Worm (Caenorhabditis elegans) whole organism, young adult: ENCODE measurements around the gene srlf-12.

Source experiments
- B0019.2 ChIP-seq: fragments of 200-800 bp; sonication (Bioruptor generic); conservative IDR thresholded peaks from 2 replicates; pipeline ENCODE4 v1.3.6; 2022; ENCODE audit warnings: missing genetic modification reagents, missing genetic modification characterization, missing compliant biosample characterization
- B0035.1 ChIP-seq: sonication (generic microtip); optimal IDR thresholded peaks from 2 replicates; lab custom pipeline; 2016; ENCODE audit warnings: missing genetic modification characterization, mild to moderate bottlenecking, missing compliant biosample characterization, missing genotype, missing genetic modification reagents
- C17E4.6 ChIP-seq: fragments of 200-800 bp; sonication (Bioruptor generic); IDR thresholded peaks from 2 replicates; pipeline ENCODE4 v1.3.6; 2022; ENCODE audit warnings: missing genetic modification reagents, missing genetic modification characterization, missing compliant biosample characterization
- F49E8.2 ChIP-seq: sonication (generic microtip); optimal IDR thresholded peaks from 3 replicates; lab custom pipeline; 2017; ENCODE audit warnings: missing genetic modification characterization, mild to moderate bottlenecking, missing compliant biosample characterization, antibody characterized with exemption, moderate library complexity; ENCODE audit not compliant: insufficient read depth
- K11D2.4 ChIP-seq: fragments of 200-800 bp; sonication (Bioruptor generic); IDR thresholded peaks from 2 replicates; pipeline ENCODE4 v1.3.6; 2022; ENCODE audit warnings: missing genetic modification reagents, missing genetic modification characterization, missing compliant biosample characterization
- K12H6.12 ChIP-seq: fragments of 200-800 bp; sonication (Bioruptor generic); optimal IDR thresholded peaks from 2 replicates; lab custom pipeline; 2018; ENCODE audit warnings: mild to moderate bottlenecking, missing genetic modification characterization, missing compliant biosample characterization
- Y56A3A.18 ChIP-seq: fragments of 200-800 bp; sonication (Bioruptor generic); IDR thresholded peaks from 2 replicates; pipeline ENCODE4 v1.3.6; 2022; ENCODE audit warnings: missing genetic modification reagents, missing genetic modification characterization, missing compliant biosample characterization
- Y95B8A.8 ChIP-seq: fragments of 200-800 bp; sonication (Bioruptor generic); IDR thresholded peaks from 2 replicates; pipeline ENCODE4 v1.3.6; 2022; ENCODE audit warnings: missing genetic modification reagents, missing genetic modification characterization, missing compliant biosample characterization
- ZK185.1 ChIP-seq: sonication (generic microtip); optimal IDR thresholded peaks from 2 replicates; lab custom pipeline; 2016; ENCODE audit warnings: mild to moderate bottlenecking, missing genetic modification characterization, missing compliant biosample characterization; ENCODE audit not compliant: poor library complexity, severe bottlenecking
- akir-1 ChIP-seq: fragments of 200-800 bp; sonication (Bioruptor generic); optimal IDR thresholded peaks from 2 replicates; lab custom pipeline; 2018; ENCODE audit warnings: mild to moderate bottlenecking, missing genetic modification characterization, moderate library complexity, missing compliant biosample characterization
- ceh-100 ChIP-seq: fragments of 200-800 bp; sonication (Bioruptor generic); IDR thresholded peaks from 2 replicates; pipeline ENCODE4 v1.3.6; 2022; ENCODE audit warnings: missing genetic modification reagents, missing genetic modification characterization, missing compliant biosample characterization
- ceh-27 ChIP-seq: fragments of 200-800 bp; sonication (Bioruptor generic); optimal IDR thresholded peaks from 2 replicates; lab custom pipeline; 2018; ENCODE audit warnings: mild to moderate bottlenecking, missing genetic modification characterization, moderate library complexity, missing compliant biosample characterization
- ceh-91 ChIP-seq: fragments of 200-800 bp; sonication (Bioruptor generic); IDR thresholded peaks from 2 replicates; pipeline ENCODE4 v1.3.6; 2022; ENCODE audit warnings: missing genetic modification reagents, missing genetic modification characterization, missing compliant biosample characterization
- dox-1 ChIP-seq: fragments of 200-800 bp; sonication (Bioruptor generic); IDR thresholded peaks from 2 replicates; pipeline ENCODE4 v1.3.6; 2022; ENCODE audit warnings: missing genetic modification reagents, missing genetic modification characterization, missing compliant biosample characterization
- dpl-1 ChIP-seq: fragments of 150-350 bp; optimal IDR thresholded peaks from 2 replicates; lab custom pipeline; 2014; ENCODE audit warnings: missing biosample characterization, missing genetic modification reagents, missing genetic modification characterization
- egrh-3 ChIP-seq: fragments of 200-800 bp; sonication (Bioruptor generic); IDR thresholded peaks from 2 replicates; pipeline ENCODE4 v1.3.6; 2022; ENCODE audit warnings: missing genetic modification reagents, missing genetic modification characterization, missing compliant biosample characterization
- ets-4 ChIP-seq: fragments of 200-800 bp; sonication (Bioruptor generic); optimal IDR thresholded peaks from 2 replicates; lab custom pipeline; 2018; ENCODE audit warnings: mild to moderate bottlenecking, missing genetic modification characterization, missing compliant biosample characterization
- fkh-3 ChIP-seq: sonication (generic microtip); optimal IDR thresholded peaks from 2 replicates; lab custom pipeline; 2016; ENCODE audit warnings: mild to moderate bottlenecking, missing genetic modification characterization, missing compliant biosample characterization
- him-1 ChIP-seq: sonication (generic microtip); optimal IDR thresholded peaks from 2 replicates; lab custom pipeline; 2016; ENCODE audit warnings: missing genotype, missing genetic modification reagents, missing genetic modification characterization, missing compliant biosample characterization
- hrde-1 ChIP-seq: sonication (generic microtip); optimal IDR thresholded peaks from 2 replicates; lab custom pipeline; 2016; ENCODE audit warnings: missing genetic modification characterization, mild to moderate bottlenecking, missing compliant biosample characterization, moderate library complexity, missing genotype, missing genetic modification reagents, borderline replicate concordance
- hsf-1 ChIP-seq: fragments of 200-800 bp; sonication (Bioruptor generic); IDR thresholded peaks from 2 replicates; pipeline ENCODE4 v1.3.6; 2022; ENCODE audit warnings: missing genetic modification reagents, missing genetic modification characterization, missing compliant biosample characterization
- lin-26 ChIP-seq: fragments of 200-800 bp; sonication (Bioruptor generic); IDR thresholded peaks from 2 replicates; pipeline ENCODE4 v1.3.6; 2022; ENCODE audit warnings: missing genetic modification reagents, missing genetic modification characterization, missing compliant biosample characterization
- lir-1 ChIP-seq: fragments of 200-800 bp; sonication (Bioruptor generic); conservative IDR thresholded peaks from 2 replicates; pipeline ENCODE4 v1.3.6; 2022; ENCODE audit warnings: missing genetic modification reagents, missing genetic modification characterization, missing compliant biosample characterization
- mes-4 ChIP-seq: sonication (generic microtip); optimal IDR thresholded peaks from 2 replicates; lab custom pipeline; 2016; ENCODE audit warnings: missing genotype, missing genetic modification characterization, missing compliant biosample characterization
- nfya-2 ChIP-seq: fragments of 200-800 bp; sonication (Bioruptor generic); IDR thresholded peaks from 2 replicates; pipeline ENCODE4 v1.3.6; 2022; ENCODE audit warnings: missing genetic modification reagents, missing genetic modification characterization, missing compliant biosample characterization
- nfyb-1 ChIP-seq: fragments of 200-800 bp; sonication (Bioruptor generic); IDR thresholded peaks from 2 replicates; pipeline ENCODE4 v1.3.6; 2022; ENCODE audit warnings: missing genetic modification reagents, missing genetic modification characterization, missing compliant biosample characterization
- nhr-120 ChIP-seq: fragments of 200-800 bp; sonication (Bioruptor generic); IDR thresholded peaks from 2 replicates; pipeline ENCODE4 v1.3.6; 2022; ENCODE audit warnings: missing genetic modification characterization, missing compliant biosample characterization
- nhr-80 ChIP-seq: sonication (generic microtip); optimal IDR thresholded peaks from 2 replicates; lab custom pipeline; 2016; ENCODE audit warnings: missing genetic modification characterization, missing compliant biosample characterization
- pbrm-1 ChIP-seq: fragments of 200-800 bp; sonication (Bioruptor generic); IDR thresholded peaks from 2 replicates; pipeline ENCODE4 v1.3.6; 2022; ENCODE audit warnings: missing genetic modification reagents, missing genetic modification characterization, missing compliant biosample characterization
- rcor-1 ChIP-seq: fragments of 200-800 bp; sonication (Bioruptor generic); IDR thresholded peaks from 2 replicates; pipeline ENCODE4 v1.3.6; 2022; ENCODE audit warnings: missing genetic modification reagents, missing genetic modification characterization, missing compliant biosample characterization
- rpc-1 ChIP-seq, 2 experiments: fragments of 150-350 bp in 1 of 2; sonication (generic microtip) in 1 of 2; optimal IDR thresholded peaks; 2 replicates each; lab custom pipeline; 2014 to 2018; ENCODE audit warnings: missing biosample characterization in 1 of 2, missing genetic modification characterization in 1 of 2, missing genetic modification reagents in 1 of 2, missing genotype in 1 of 2
- snpc-3.4 ChIP-seq: sonication (generic microtip); optimal IDR thresholded peaks from 2 replicates; lab custom pipeline; 2017; ENCODE audit warnings: missing genetic modification characterization, mild to moderate bottlenecking, missing compliant biosample characterization, antibody characterized with exemption, moderate library complexity, missing genotype, missing genetic modification reagents
- tbp1 ChIP-seq: fragments of 200-800 bp; sonication (Bioruptor generic); optimal IDR thresholded peaks from 2 replicates; lab custom pipeline; 2018; ENCODE audit warnings: mild to moderate bottlenecking, missing genetic modification characterization, missing compliant biosample characterization
- tlf-1 ChIP-seq: fragments of 200-800 bp; sonication (Bioruptor generic); optimal IDR thresholded peaks from 2 replicates; lab custom pipeline; 2018; ENCODE audit warnings: mild to moderate bottlenecking, missing genetic modification characterization, missing compliant biosample characterization
- unc-130 ChIP-seq: sonication (generic microtip); optimal IDR thresholded peaks from 2 replicates; lab custom pipeline; 2016; ENCODE audit warnings: missing genetic modification reagents, missing genetic modification characterization, missing compliant biosample characterization
- unc-62 ChIP-seq: fragments of 150-350 bp; optimal IDR thresholded peaks from 2 replicates; lab custom pipeline; 2014; ENCODE audit warnings: missing biosample characterization, missing genetic modification reagents, missing genetic modification characterization
- xnd-1 ChIP-seq: sonication (generic microtip); optimal IDR thresholded peaks from 2 replicates; lab custom pipeline; 2016; ENCODE audit warnings: missing genotype, missing genetic modification reagents, missing genetic modification characterization, missing compliant biosample characterization
- ztf-18 ChIP-seq: sonication (generic microtip); optimal IDR thresholded peaks from 2 replicates; lab custom pipeline; 2016; ENCODE audit warnings: missing genotype, mild to moderate bottlenecking, missing genetic modification characterization, missing compliant biosample characterization
- ztf-25 ChIP-seq: fragments of 200-800 bp; sonication (Bioruptor generic); IDR thresholded peaks from 2 replicates; pipeline ENCODE4 v1.3.6; 2022; ENCODE audit warnings: missing genetic modification reagents, missing genetic modification characterization, missing compliant biosample characterization

Gene srlf-12

DNA sequence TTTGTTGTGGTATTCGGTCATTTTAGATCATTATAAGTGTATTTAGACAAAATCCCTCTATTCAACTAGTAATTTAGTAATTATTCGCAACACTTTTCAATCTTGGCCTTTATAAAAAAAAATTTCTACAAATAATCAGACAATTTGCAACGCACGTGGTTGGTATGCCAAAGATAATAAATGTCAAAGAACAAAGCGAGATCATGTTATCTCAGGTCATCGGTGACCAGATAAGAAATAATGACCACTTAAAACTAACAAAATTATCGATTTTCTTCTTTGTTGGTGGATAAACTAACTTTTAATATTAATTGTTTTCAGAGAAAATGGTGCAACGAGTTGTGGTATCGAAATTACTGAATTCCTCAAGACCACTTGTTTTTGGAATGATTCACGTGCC is 10.7 kb downstream of the srlf-12 start, which contains the start of gene F13E9.13 (continued):
- TF ChIP-seq unc-62 (GFP tag; lab: Kevin White, UChicago) (no peak), nfyb-1 (GFP tag; lab: Robert Waterston, UW) (no peak), akir-1 (GFP tag; lab: Kevin White, UChicago) (no peak), xnd-1 (tag; lab: Kevin White, UChicago) (no peak), tlf-1 (GFP tag; lab: Kevin White, UChicago) (no peak)

ce11 chrIV:10880264-10880663 is 11.6 kb downstream of the srlf-12 start, which contains the start of gene fipr-15:
TSS of gene fipr-15 (plus strand) at chrIV:10880564.
- TF ChIP-seq rcor-1 (no peak), C17E4.6 (GFP tag; lab: Robert Waterston, UW) (no peak), rpc-1 (optimal IDR thresholded peaks at IDR 0.05; lab: Kevin White, UChicago) (no peak), rpc-1 (tag; optimal IDR thresholded peaks at IDR 0.05; lab: Kevin White, UChicago) (no peak), ceh-27 (no peak), dpl-1 (GFP tag; lab: Kevin White, UChicago) (no peak), ets-4 (no peak), mes-4 (tag; lab: Kevin White, UChicago) (no peak), nhr-120 (GFP tag; lab: Robert Waterston, UW) (no peak), B0019.2 (no peak), snpc-3.4 (no peak), lir-1 (GFP tag; lab: Robert Waterston, UW) (no peak), unc-62 (GFP tag; lab: Kevin White, UChicago) (no peak), Y56A3A.18 (GFP tag; lab: Robert Waterston, UW) (no peak)
- TF ChIP-seq, all 124 proteins: peak for 0

- TF ChIP-seq F49E8.2 (tag; lab: Kevin White, UChicago) (no peak), dox-1 (no peak), ZK185.1 (tag; lab: Kevin White, UChicago) (no peak), K11D2.4 (GFP tag; lab: Robert Waterston, UW) (no peak), pbrm-1 (no peak), egrh-3 (GFP tag; lab: Robert Waterston, UW) (no peak), lin-26 (GFP tag; lab: Robert Waterston, UW) (no peak), him-1 (tag; lab: Kevin White, UChicago) (no peak), nhr-80 (no peak), ztf-18 (tag; lab: Kevin White, UChicago) (no peak), tbp1 (GFP tag; lab: Kevin White, UChicago) (no peak), hrde-1 (no peak), tlf-1 (GFP tag; lab: Kevin White, UChicago) (no peak), snpc-3.4 (no peak), nfya-2 (GFP tag; lab: Robert Waterston, UW) (no peak), fkh-3 (tag; lab: Kevin White, UChicago) (no peak), ceh-91 (GFP tag; lab: Robert Waterston, UW) (no peak), K12H6.12 (no peak)
Measured at ce11 chrIV:10879542-10879941, 12.4 kb downstream of the srlf-12 start, which contains the start of gene sdz-13. TSS of gene sdz-13 (minus strand) at chrIV:10879642.

- TF ChIP-seq Y95B8A.8 (GFP tag; lab: Robert Waterston, UW) (no peak), ztf-25 (GFP tag; lab: Robert Waterston, UW) (no peak), ceh-100 (GFP tag; lab: Robert Waterston, UW) (no peak), unc-130 (GFP tag; lab: Kevin White, UChicago) (no peak), B0035.1 (tag; lab: Kevin White, UChicago) (no peak), lir-1 (GFP tag; lab: Robert Waterston, UW) (no peak), fkh-3 (tag; lab: Kevin White, UChicago) (no peak), hsf-1 (no peak)
Measured at ce11 chrIV:10876844-10877243, 15.0 kb downstream of the srlf-12 start, which contains the start of gene fipr-14. TSS of gene fipr-14 (plus strand) at chrIV:10877144.
